Worm (Caenorhabditis elegans) whole organism, midembryonic: Measurements from ENCODE around the gene ser-1.
A peak's percentile ranks its signal among the peaks of the same experiment; 100 is the strongest.

Experiments
- T22C8.4 ChIP-seq: fragments of 200-800 bp; sonication (Bioruptor generic); IDR thresholded peaks from 2 replicates; pipeline ENCODE4 v1.3.6; 2022; ENCODE audit warnings: missing genetic modification characterization, missing compliant biosample characterization
- cog-1 ChIP-seq: sonication (generic microtip); optimal IDR thresholded peaks from 2 replicates; lab custom pipeline; 2016; ENCODE audit warnings: missing genetic modification characterization, missing compliant biosample characterization
- flt-1 ChIP-seq: fragments of 200-800 bp; sonication (Bioruptor generic); IDR thresholded peaks from 2 replicates; pipeline ENCODE4 v1.3.6; 2022; ENCODE audit warnings: missing genetic modification characterization, missing compliant biosample characterization
- klf-2 ChIP-seq: fragments of 200-800 bp; sonication (Bioruptor generic); conservative IDR thresholded peaks from 2 replicates; pipeline ENCODE4 v1.3.6; 2022; ENCODE audit warnings: missing genetic modification reagents, missing genetic modification characterization, missing compliant biosample characterization
- med-1 ChIP-seq: sonication (generic microtip); optimal IDR thresholded peaks from 2 replicates; lab custom pipeline; 2017; ENCODE audit warnings: missing genetic modification characterization, mild to moderate bottlenecking, missing compliant biosample characterization, antibody characterized with exemption, missing genetic modification reagents; ENCODE audit not compliant: insufficient read depth
- ref-1 ChIP-seq: fragments of 200-800 bp; sonication (Bioruptor generic); conservative IDR thresholded peaks from 2 replicates; pipeline ENCODE4 v1.3.6; 2022; ENCODE audit warnings: missing genetic modification reagents, missing genetic modification characterization, missing compliant biosample characterization
- tab-1 ChIP-seq: fragments of 200-800 bp; sonication (Bioruptor generic); IDR thresholded peaks from 2 replicates; pipeline ENCODE4 v1.3.6; 2022; ENCODE audit warnings: missing genetic modification characterization, missing compliant biosample characterization
- ztf-23 ChIP-seq: fragments of 200-800 bp; sonication (Bioruptor generic); IDR thresholded peaks from 2 replicates; pipeline ENCODE4 v1.3.6; 2022; ENCODE audit warnings: missing genetic modification reagents, missing genetic modification characterization, missing compliant biosample characterization
- ztf-29 ChIP-seq: fragments of 200-800 bp; sonication (Bioruptor generic); IDR thresholded peaks from 2 replicates; pipeline ENCODE4 v1.3.6; 2022; ENCODE audit warnings: missing genetic modification reagents, missing genetic modification characterization, missing compliant biosample characterization

Gene ser-1

DNA sequence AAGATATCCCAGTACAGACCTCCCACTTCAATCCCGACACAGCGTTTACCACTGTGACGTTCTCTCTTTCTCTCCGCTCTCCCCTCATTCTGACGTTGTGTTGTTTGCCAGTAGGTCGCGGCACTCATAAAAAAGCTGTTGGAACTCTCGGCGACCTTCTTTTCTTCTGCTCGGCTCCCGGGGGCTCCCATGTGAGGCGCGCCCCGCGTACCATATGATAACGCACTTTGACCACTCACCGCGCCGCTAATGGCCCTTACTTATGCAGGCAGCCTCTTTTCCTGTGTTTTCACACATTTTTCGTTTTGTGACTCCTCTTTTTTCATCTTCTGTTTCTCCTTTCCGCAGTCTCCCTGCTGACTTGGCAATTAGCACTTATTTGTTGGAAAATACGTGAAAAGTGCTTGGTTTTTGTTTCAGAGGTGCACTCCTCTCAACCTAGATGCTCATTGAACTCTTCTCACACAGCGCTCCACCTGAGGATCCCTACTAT is at the start of gene ser-1:
TSS of gene ser-1 (plus strand) at position 443 of the 493 bp plus-strand sequence.
- TF ChIP-seq ref-1 (GFP tag; lab: Robert Waterston, UW) (no peak), ztf-23 (GFP tag; lab: Robert Waterston, UW) (no peak), flt-1 (GFP tag; lab: Robert Waterston, UW) (no peak), klf-2 (no peak), med-1 (GFP tag; lab: Kevin White, UChicago) (no peak), ztf-29 (no peak), tab-1 (GFP tag; lab: Robert Waterston, UW) (no peak), T22C8.4 (no peak), cog-1 (tag; lab: Kevin White, UChicago) (no peak)

DNA sequence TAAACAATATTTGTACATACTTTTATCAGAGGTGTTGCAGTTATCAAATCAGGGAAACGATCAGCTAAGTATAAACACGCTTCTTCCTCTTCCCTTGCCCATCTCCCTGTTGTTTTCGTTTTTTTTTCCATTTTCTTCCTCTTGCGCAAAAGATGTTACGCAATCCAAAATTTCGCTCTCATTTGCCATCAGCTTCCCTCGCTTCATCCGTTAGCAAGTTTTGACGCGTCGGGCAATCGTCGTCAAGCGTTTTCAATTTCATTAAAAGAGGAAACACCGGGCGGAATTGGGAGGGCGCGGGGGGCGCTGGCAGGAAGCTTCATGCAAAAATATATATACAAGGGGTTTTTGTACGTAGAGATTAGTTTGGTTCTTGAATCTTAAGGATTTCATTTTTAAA is 49.6 kb upstream of the ser-1 start:
- TF ChIP-seq cog-1 (tag; lab: Kevin White, UChicago) = no peak
- TF ChIP-seq ztf-29 = no peak
- TF ChIP-seq klf-2 = no peak
- TF ChIP-seq ztf-23 (GFP tag; lab: Robert Waterston, UW) = no peak

DNA sequence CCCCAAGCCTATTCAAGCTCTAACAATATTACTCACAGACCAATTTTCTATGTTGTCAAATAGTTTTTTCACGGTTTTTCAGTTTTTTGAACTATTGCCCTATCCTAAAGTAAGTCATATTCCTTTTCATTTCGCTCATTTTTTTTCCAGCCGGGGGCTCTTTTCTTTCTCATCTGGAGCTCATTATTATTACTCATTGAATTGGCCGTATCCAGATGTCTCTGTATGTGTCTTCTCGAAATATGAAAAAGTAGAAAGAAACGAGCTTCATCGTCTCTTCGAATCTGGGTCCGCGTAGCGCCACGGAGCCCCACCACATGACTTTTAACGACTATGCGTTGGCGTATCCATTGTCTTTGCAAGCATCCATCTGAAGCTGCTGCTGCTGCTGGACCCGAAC is 49.1 kb upstream of the ser-1 start:
- TF ChIP-seq med-1 (GFP tag; lab: Kevin White, UChicago) (no peak), klf-2 (no peak), tab-1 (GFP tag; lab: Robert Waterston, UW) (no peak), ref-1 (GFP tag; lab: Robert Waterston, UW) (no peak), T22C8.4 (no peak), cog-1 (tag; lab: Kevin White, UChicago) (no peak), flt-1 (GFP tag; lab: Robert Waterston, UW) (no peak), ztf-29 (no peak), ztf-23 (GFP tag; lab: Robert Waterston, UW) (no peak)

DNA sequence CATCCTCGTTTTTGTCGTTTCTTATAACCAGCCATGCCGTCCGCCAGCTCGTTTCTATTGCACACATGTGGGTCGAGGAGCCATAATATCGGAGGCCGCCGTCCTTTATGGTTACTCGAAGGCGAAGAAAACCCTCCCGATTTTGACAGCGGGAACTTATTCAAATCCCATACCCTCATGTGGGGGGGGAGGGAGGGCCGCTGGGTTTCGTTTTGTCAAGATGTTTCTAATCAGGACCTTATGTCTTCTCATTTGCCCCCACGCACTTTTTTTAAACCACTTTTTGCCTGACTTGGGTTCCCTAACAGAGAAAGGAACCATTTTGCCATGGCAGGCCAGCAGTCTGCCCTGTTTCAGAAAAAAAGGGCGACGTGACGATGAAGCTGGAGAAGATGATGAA is 47.0 kb upstream of the ser-1 start:
- TF ChIP-seq tab-1 (GFP tag; lab: Robert Waterston, UW) = no peak
- no peak for TF ChIP-seq ref-1 (GFP tag; lab: Robert Waterston, UW)
- no peak for TF ChIP-seq cog-1 (tag; lab: Kevin White, UChicago)
- no peak for TF ChIP-seq ztf-29
- no peak for TF ChIP-seq T22C8.4
- TF ChIP-seq klf-2 = no peak
- TF ChIP-seq med-1 (GFP tag; lab: Kevin White, UChicago) = no peak
- TF ChIP-seq flt-1 (GFP tag; lab: Robert Waterston, UW) = no peak
- TF ChIP-seq ztf-23 (GFP tag; lab: Robert Waterston, UW) = no peak

DNA sequence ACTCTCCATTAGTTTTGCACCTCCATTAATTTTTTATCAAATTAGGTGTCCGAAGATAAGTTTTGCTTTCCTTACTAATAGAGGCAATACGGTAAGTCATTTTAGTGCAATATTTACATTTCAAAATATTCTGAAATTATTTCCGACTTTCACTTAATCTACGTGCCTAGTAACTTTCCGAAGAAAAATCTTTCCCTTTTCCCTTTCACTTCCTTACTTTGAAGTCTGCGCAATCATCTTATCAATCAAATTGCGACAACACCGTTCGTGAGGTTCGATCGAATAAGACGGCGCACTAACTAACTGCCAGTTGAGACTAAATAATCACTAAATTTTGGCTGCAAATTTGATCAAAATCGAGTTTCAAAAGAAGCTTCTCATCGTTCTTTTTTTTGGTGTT is 45.7 kb upstream of the ser-1 start:
- no peak for TF ChIP-seq tab-1 (GFP tag; lab: Robert Waterston, UW)
- no peak for TF ChIP-seq ztf-29
- TF ChIP-seq klf-2 = no peak
- TF ChIP-seq cog-1 (tag; lab: Kevin White, UChicago) = no peak
- no peak for TF ChIP-seq med-1 (GFP tag; lab: Kevin White, UChicago)

DNA sequence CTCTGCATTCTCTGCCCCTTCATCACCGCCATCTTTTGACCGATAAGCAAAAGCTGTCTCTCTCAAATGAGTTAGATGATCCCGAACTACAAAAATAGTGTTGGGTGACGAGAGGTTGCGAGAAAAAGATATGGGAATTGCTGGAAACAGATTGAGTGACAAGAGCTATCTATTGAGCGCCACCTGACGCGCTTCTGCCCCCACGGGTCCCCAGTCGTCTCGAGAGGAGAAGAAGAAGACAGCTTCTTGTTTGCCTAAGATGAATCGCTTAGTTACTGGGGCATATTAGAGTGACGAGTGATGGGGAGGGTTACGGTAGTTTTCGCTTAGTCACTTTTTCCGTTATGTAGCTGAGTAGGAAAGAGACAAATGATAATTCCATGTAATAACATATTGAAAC is 45.0 kb upstream of the ser-1 start:
- no peak for TF ChIP-seq T22C8.4
- TF ChIP-seq flt-1 (GFP tag; lab: Robert Waterston, UW) = 0 out of 2 replicates have a peak, but pooled peaks have one; percentile 10

DNA sequence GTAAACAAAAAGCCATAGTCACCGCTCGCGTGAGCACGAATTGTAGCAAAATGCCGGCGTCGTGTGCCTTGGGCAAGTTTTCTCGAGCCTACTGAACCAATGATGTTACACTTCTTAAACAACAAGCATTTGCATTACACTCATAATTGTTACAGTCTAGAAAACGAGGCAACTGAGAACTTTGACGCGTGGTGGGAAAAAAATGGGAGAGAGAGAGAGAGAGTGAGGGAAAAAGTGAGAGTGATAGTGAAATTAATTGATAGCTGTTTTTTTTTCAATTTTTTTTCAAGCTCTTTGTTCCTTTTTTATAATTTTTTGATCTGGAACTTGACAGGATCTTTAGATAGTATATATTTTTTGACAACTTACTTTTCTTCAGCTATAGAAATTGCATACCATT is 44.4 kb upstream of the ser-1 start:
- TF ChIP-seq klf-2 = no peak
- TF ChIP-seq ref-1 (GFP tag; lab: Robert Waterston, UW) = no peak
- TF ChIP-seq med-1 (GFP tag; lab: Kevin White, UChicago) = no peak
- TF ChIP-seq tab-1 (GFP tag; lab: Robert Waterston, UW) = no peak
- TF ChIP-seq cog-1 (tag; lab: Kevin White, UChicago) = no peak
- TF ChIP-seq ztf-23 (GFP tag; lab: Robert Waterston, UW) = no peak
- no peak for TF ChIP-seq flt-1 (GFP tag; lab: Robert Waterston, UW)
- TF ChIP-seq T22C8.4 = no peak

DNA sequence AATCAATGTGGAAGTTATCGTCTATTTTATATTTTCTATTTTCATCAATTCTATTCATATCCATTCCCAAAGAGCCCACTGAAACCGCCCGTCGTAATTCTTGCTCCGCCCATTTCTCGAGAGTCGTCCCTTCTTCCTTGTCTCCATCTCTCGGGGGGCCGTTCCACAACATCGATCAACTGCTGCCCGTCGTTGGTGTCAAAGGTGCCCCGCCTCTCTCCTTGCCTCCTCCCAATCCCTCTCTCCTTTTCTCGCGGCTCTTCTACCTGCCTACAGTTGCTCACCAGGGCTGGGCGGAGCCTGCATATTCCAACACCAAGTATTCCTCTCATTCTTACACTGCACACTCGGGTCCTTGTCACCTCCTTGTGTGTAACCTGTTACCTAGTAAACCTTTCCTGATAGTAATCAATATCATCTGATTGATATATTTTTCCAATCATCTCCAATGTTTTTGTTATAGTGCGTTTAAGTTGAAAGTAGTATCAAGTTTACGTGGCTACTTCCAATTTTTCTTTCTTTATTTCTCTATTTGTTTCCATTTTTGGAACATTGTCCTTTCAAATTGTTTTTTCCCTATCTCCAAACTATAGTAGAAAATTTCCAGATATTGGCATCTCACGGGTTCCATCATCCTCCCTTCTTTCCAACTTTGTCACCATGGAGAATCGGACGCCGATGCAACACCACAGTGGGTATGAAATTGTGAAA is 43.2 kb upstream of the ser-1 start, which contains the start of gene pat-9:
TSS of gene pat-9 (plus strand) at position 661 of the 711 bp plus-strand sequence.
- TF ChIP-seq flt-1 (GFP tag; lab: Robert Waterston, UW) (no peak), tab-1 (GFP tag; lab: Robert Waterston, UW) (no peak), ref-1 (GFP tag; lab: Robert Waterston, UW) (no peak), T22C8.4 (no peak), cog-1 (tag; lab: Kevin White, UChicago) (no peak), ztf-29 (no peak), ztf-23 (GFP tag; lab: Robert Waterston, UW) (no peak), med-1 (GFP tag; lab: Kevin White, UChicago) (no peak), klf-2 (no peak)

DNA sequence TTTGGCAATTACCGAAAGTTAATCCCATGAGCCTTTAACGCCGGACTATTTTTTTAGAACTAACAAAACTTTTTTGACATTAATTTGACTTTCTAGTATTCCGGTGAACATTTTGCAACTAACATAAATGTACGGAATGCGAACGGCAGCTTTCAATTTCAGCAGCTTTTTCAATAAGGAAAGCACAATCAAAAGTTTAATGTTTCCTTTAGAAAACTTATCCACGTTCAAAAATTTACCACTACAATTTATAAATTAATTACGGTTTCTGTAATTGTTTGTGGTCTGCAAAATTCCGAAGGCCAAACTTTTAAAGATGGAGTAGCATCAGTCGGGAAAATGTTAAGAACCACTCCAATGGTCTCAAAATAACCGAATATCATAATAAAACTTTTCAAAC is 39.2 kb upstream of the ser-1 start, which contains the start of gene osm-1:
TSS of gene osm-1 (plus strand) at position 301 of the 400 bp plus-strand sequence.
- TF ChIP-seq ztf-23 (GFP tag; lab: Robert Waterston, UW) = no peak
- no peak for TF ChIP-seq T22C8.4
- no peak for TF ChIP-seq tab-1 (GFP tag; lab: Robert Waterston, UW)
- TF ChIP-seq flt-1 (GFP tag; lab: Robert Waterston, UW) = no peak
- TF ChIP-seq cog-1 (tag; lab: Kevin White, UChicago) = no peak
- TF ChIP-seq ztf-29 = no peak

DNA sequence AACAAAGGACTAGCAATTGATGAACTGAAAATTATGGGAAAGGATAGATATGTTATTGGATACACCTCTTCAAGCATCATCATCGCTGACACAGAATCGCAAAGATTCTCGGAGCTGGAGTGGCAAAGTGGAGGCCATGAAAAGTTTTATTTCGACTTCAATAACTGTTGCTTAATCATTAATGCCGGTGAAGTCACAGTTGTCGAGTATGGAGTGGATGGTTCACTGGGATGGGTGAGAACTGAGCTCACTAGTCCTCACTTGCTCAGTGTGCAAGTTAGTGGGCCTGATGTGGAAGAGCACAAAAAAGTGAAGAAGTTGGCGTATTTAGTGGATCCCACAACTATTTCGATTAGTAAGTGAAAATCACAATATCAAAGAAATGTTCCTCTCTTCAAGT is 35.7 kb upstream of the ser-1 start:
- no peak for TF ChIP-seq tab-1 (GFP tag; lab: Robert Waterston, UW)
- no peak for TF ChIP-seq med-1 (GFP tag; lab: Kevin White, UChicago)
- TF ChIP-seq cog-1 (tag; lab: Kevin White, UChicago) = no peak
- TF ChIP-seq ztf-23 (GFP tag; lab: Robert Waterston, UW) = no peak
- no peak for TF ChIP-seq flt-1 (GFP tag; lab: Robert Waterston, UW)
- no peak for TF ChIP-seq klf-2
- no peak for TF ChIP-seq ref-1 (GFP tag; lab: Robert Waterston, UW)
- no peak for TF ChIP-seq ztf-29
- no peak for TF ChIP-seq T22C8.4
